Worm (Caenorhabditis elegans) whole organism, mixed stage, embryonic: ENCODE measurements around the gene T04F3.3.

ENCODE experiments used
- nhr-28 ChIP-seq: fragments of 150-350 bp; optimal IDR thresholded peaks from 2 replicates; lab custom pipeline; 2014; ENCODE audit warnings: missing biosample characterization, missing genetic modification characterization
- ztf-11 ChIP-seq: fragments of 150-350 bp; optimal IDR thresholded peaks from 2 replicates; lab custom pipeline; 2014; ENCODE audit warnings: missing biosample characterization, missing genetic modification characterization

ce11 chrV:11762863-11763262 is 4.1 kb downstream of the T04F3.3 start, which contains the start of gene T04F3.4:
- no peak for TF ChIP-seq nhr-28 (tag; lab: Kevin White, UChicago)
- TF ChIP-seq ztf-11, result no peak
